Worm (Caenorhabditis elegans) whole organism, L2 larva: ENCODE measurements around the gene mlt-3.

ENCODE experiments used
- C34F6.9 ChIP-seq: fragments of 150-350 bp; optimal IDR thresholded peaks from 2 replicates; lab custom pipeline; 2014; ENCODE audit warnings: missing biosample characterization, missing genetic modification characterization
- F13H6.1 ChIP-seq: sonication (generic microtip); optimal IDR thresholded peaks from 2 replicates; lab custom pipeline; 2016; ENCODE audit warnings: missing genetic modification characterization, missing compliant biosample characterization
- R02D3.7 ChIP-seq: fragments of 150-350 bp; optimal IDR thresholded peaks from 2 replicates; lab custom pipeline; 2014; ENCODE audit warnings: missing biosample characterization, missing genetic modification characterization
- Y55F3AM.14 ChIP-seq: fragments of 200-800 bp; sonication (Bioruptor generic); optimal IDR thresholded peaks from 2 replicates; lab custom pipeline; 2018; ENCODE audit warnings: mild to moderate bottlenecking, missing genetic modification characterization, missing compliant biosample characterization
- alr-1 ChIP-seq: fragments of 150-350 bp; optimal IDR thresholded peaks from 2 replicates; lab custom pipeline; 2014; ENCODE audit warnings: missing biosample characterization, missing genetic modification characterization
- aly-2 ChIP-seq: fragments of 150-350 bp; optimal IDR thresholded peaks from 2 replicates; lab custom pipeline; 2014; ENCODE audit warnings: missing biosample characterization, missing genetic modification characterization
- blmp-1 ChIP-seq: sonication (generic microtip); optimal IDR thresholded peaks from 2 replicates; lab custom pipeline; 2017; ENCODE audit warnings: missing genetic modification characterization, mild to moderate bottlenecking, missing compliant biosample characterization, antibody characterized with exemption, moderate library complexity; ENCODE audit not compliant: insufficient read depth
- ceh-16 ChIP-seq: fragments of 150-350 bp; optimal IDR thresholded peaks from 2 replicates; lab custom pipeline; 2014; ENCODE audit warnings: missing biosample characterization, missing genetic modification characterization
- dmd-4 ChIP-seq: sonication (generic microtip); optimal IDR thresholded peaks from 2 replicates; lab custom pipeline; 2017; ENCODE audit warnings: missing biosample characterization, missing genetic modification characterization
- egl-27 ChIP-seq: sonication (generic microtip); optimal IDR thresholded peaks from 3 replicates; lab custom pipeline; 2017; ENCODE audit warnings: missing biosample characterization, missing genetic modification reagents, missing genetic modification characterization
- elt-3 ChIP-seq: sonication (generic microtip); optimal IDR thresholded peaks from 2 replicates; lab custom pipeline; 2017; ENCODE audit warnings: missing biosample characterization, missing genetic modification characterization
- lin-39 ChIP-seq: fragments of 150-350 bp; optimal IDR thresholded peaks from 2 replicates; lab custom pipeline; 2014; ENCODE audit warnings: missing biosample characterization, missing genetic modification reagents, missing genetic modification characterization
- lsy-2 ChIP-seq, 2 experiments: fragments of 150-350 bp in 1 of 2; sonication (generic microtip) in 1 of 2; optimal IDR thresholded peaks; 2 replicates each; lab custom pipeline; 2014 to 2017; ENCODE audit warnings: missing biosample characterization in 2 of 2, missing genetic modification characterization in 2 of 2
- mdl-1 ChIP-seq, 2 experiments: fragments of 150-350 bp in 1 of 2; sonication (generic microtip) in 1 of 2; optimal IDR thresholded peaks; 2 replicates each; lab custom pipeline; 2017; ENCODE audit warnings: missing biosample characterization in 2 of 2, missing genetic modification characterization in 2 of 2
- nhr-10 ChIP-seq: sonication (generic microtip); optimal IDR thresholded peaks from 2 replicates; lab custom pipeline; 2017; ENCODE audit warnings: missing biosample characterization, missing genetic modification characterization
- nhr-12 ChIP-seq: fragments of 150-350 bp; optimal IDR thresholded peaks from 2 replicates; lab custom pipeline; 2014; ENCODE audit warnings: missing biosample characterization, missing genetic modification characterization
- nhr-129 ChIP-seq: fragments of 150-350 bp; optimal IDR thresholded peaks from 2 replicates; lab custom pipeline; 2014; ENCODE audit warnings: missing biosample characterization, missing genetic modification characterization
- nhr-21 ChIP-seq: fragments of 150-350 bp; optimal IDR thresholded peaks from 2 replicates; lab custom pipeline; 2014; ENCODE audit warnings: missing biosample characterization, missing genetic modification characterization
- nhr-23 ChIP-seq: fragments of 150-350 bp; optimal IDR thresholded peaks from 2 replicates; lab custom pipeline; 2014; ENCODE audit warnings: missing biosample characterization, missing genetic modification reagents, missing genetic modification characterization
- nhr-237 ChIP-seq: fragments of 150-350 bp; optimal IDR thresholded peaks from 2 replicates; lab custom pipeline; 2014; ENCODE audit warnings: missing biosample characterization, missing genetic modification characterization
- nhr-25 ChIP-seq: fragments of 150-350 bp; sonication (generic microtip); optimal IDR thresholded peaks from 3 replicates; lab custom pipeline; 2014; ENCODE audit warnings: missing biosample characterization, missing genetic modification characterization
- nhr-6 ChIP-seq: fragments of 150-350 bp; optimal IDR thresholded peaks from 2 replicates; lab custom pipeline; 2014; ENCODE audit warnings: missing biosample characterization, missing genetic modification characterization
- nhr-77 ChIP-seq: fragments of 150-350 bp; optimal IDR thresholded peaks from 2 replicates; lab custom pipeline; 2014; ENCODE audit warnings: missing biosample characterization, missing genetic modification characterization
- sem-4 ChIP-seq: fragments of 150-350 bp; optimal IDR thresholded peaks from 2 replicates; lab custom pipeline; 2014; ENCODE audit warnings: missing biosample characterization, missing genetic modification reagents, missing genetic modification characterization
- skn-1 ChIP-seq: sonication (generic microtip); optimal IDR thresholded peaks from 2 replicates; lab custom pipeline; 2017; ENCODE audit warnings: missing biosample characterization, missing genetic modification characterization
- sma-3 ChIP-seq: sonication (generic microtip); optimal IDR thresholded peaks from 2 replicates; lab custom pipeline; 2016; ENCODE audit warnings: missing genetic modification reagents, missing genetic modification characterization, missing compliant biosample characterization
- sma-9 ChIP-seq, 2 experiments: fragments of 150-350 bp in 1 of 2; sonication (generic microtip) in 1 of 2; optimal IDR thresholded peaks; 2 replicates each; lab custom pipeline; 2014 to 2016; ENCODE audit warnings: missing genetic modification characterization in 2 of 2, mild to moderate bottlenecking in 1 of 2, missing biosample characterization in 1 of 2, missing compliant biosample characterization in 1 of 2, missing genetic modification reagents in 1 of 2, moderate library complexity in 1 of 2
- unc-55 ChIP-seq: fragments of 150-350 bp; sonication (generic microtip); optimal IDR thresholded peaks from 3 replicates; lab custom pipeline; 2014; ENCODE audit warnings: missing biosample characterization, missing genetic modification reagents, missing genetic modification characterization
- unc-62 ChIP-seq: fragments of 150-350 bp; optimal IDR thresholded peaks from 2 replicates; lab custom pipeline; 2014; ENCODE audit warnings: missing biosample characterization, missing genetic modification reagents, missing genetic modification characterization

mlt-3 gene

DNA sequence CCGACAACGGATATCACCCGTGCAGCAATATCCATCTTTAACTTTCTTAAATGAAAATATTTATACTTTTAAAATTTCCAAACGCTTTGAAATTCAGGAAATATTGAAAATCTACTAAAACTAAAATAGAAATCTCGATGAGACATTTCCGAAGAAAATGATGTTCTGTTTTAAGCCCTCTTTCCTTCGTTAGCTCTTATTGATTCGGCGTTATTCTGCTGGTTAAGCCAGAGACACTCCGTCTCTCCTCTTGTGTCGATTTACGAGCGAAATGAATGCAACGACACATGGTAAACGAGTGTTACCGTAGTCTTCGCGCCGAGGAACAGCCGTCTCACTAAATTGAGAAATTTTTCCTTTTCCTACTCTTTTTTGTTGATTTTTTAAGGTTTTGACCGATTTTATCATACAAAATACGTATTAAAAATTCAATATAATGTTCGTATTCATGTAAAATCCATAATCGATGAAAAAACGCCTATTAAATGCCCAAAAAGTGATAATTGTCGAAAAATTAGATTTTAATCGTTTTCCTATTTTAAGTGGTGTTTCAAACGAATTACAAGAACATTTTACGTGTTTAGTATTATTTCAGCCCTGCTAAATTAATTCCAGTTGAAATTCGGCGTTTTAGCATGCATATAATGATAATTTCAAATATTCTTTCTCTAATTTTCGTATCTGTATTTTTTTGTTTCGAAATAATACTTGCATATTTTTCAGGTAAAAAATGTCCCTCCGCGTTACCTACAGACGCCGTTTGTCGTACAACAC, 41.5 kb upstream of the mlt-3 start, which contains the start of the genes ppm-1.H and rpl-34 (continued):
- TF ChIP-seq sma-9 (GFP tag; optimal IDR thresholded peaks at IDR 0.05; lab: Kevin White, UChicago) (peak; percentile 51), sma-9 (tag; optimal IDR thresholded peaks at IDR 0.05; lab: Kevin White, UChicago) (no peak)
- TF ChIP-seq, all 48 proteins: peak for 18

DNA sequence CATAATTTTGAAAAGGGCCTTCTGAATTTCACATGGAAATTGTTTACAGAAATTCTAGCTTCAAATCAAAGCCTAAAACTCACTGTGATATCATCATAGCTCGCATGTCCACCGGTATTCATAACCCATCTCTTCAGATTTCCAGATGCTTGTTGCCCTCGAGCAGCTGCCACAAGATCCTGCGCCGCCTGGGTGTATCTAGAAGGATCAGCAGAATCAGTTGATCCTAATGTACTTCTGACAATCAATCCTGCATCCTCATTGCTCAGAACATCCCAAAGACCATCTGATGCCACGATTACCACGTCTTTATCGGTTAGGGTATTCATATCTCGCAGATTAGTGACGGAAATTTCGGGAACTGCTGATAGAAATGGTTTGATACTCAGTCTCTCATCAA, 39.0 kb upstream of the mlt-3 start:
- TF ChIP-seq unc-55 (GFP tag; lab: Kevin White, UChicago), result no peak
- no peak for TF ChIP-seq skn-1 (tag; lab: Kevin White, UChicago)
- TF ChIP-seq aly-2 (tag; lab: Kevin White, UChicago), result no peak
- no peak for TF ChIP-seq nhr-10 (tag; lab: Kevin White, UChicago)
- no peak for TF ChIP-seq Y55F3AM.14 (GFP tag; lab: Kevin White, UChicago)
- no peak for TF ChIP-seq unc-62 (GFP tag; lab: Kevin White, UChicago)
- no peak for TF ChIP-seq R02D3.7 (tag; lab: Kevin White, UChicago)
- TF ChIP-seq sma-3 (GFP tag; lab: Kevin White, UChicago), result no peak
- TF ChIP-seq blmp-1 (tag; lab: Kevin White, UChicago), result no peak
- TF ChIP-seq sma-9 (GFP tag; optimal IDR thresholded peaks at IDR 0.05; lab: Kevin White, UChicago), result no peak
- no peak for TF ChIP-seq sma-9 (tag; optimal IDR thresholded peaks at IDR 0.05; lab: Kevin White, UChicago)
- TF ChIP-seq lsy-2 (tag; optimal IDR thresholded peaks at IDR 0.05; lab: Kevin White, UChicago), result no peak
- TF ChIP-seq sem-4 (tag; lab: Kevin White, UChicago), result no peak
- TF ChIP-seq nhr-129 (tag; lab: Kevin White, UChicago), result no peak
- no peak for TF ChIP-seq alr-1 (tag; lab: Kevin White, UChicago)
- TF ChIP-seq F13H6.1 (tag; lab: Kevin White, UChicago), result no peak
- no peak for TF ChIP-seq nhr-237 (tag; lab: Kevin White, UChicago)
- TF ChIP-seq lin-39 (tag; lab: Kevin White, UChicago), result no peak
- no peak for TF ChIP-seq dmd-4

DNA sequence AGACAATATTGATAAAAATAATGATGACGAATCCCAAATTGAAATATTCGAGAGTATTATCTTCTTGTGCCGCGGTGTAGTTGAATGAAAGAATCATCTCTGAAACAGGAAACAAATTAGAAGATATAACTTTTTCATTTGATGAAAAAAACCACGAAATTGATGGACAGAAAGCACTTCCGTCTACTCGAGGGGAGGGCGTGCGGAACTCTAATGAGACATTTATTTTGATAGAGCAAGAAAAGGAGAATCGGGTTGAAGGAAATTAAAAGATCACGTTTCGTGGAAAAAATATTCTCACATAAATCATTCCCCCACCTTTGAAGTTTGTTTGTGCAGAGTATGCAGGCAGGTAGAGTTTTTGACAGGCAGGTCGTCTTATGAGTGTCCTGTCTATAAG, 34.4 kb upstream of the mlt-3 start, which contains the start of gene sre-14:
Gene sre-14, minus strand, starts transcription at position 101 of the 400 bp plus-strand sequence.
- TF ChIP-seq elt-3 (no peak), nhr-12 (tag; lab: Kevin White, UChicago) (no peak)
- TF ChIP-seq, all 48 proteins: peak for 0

DNA sequence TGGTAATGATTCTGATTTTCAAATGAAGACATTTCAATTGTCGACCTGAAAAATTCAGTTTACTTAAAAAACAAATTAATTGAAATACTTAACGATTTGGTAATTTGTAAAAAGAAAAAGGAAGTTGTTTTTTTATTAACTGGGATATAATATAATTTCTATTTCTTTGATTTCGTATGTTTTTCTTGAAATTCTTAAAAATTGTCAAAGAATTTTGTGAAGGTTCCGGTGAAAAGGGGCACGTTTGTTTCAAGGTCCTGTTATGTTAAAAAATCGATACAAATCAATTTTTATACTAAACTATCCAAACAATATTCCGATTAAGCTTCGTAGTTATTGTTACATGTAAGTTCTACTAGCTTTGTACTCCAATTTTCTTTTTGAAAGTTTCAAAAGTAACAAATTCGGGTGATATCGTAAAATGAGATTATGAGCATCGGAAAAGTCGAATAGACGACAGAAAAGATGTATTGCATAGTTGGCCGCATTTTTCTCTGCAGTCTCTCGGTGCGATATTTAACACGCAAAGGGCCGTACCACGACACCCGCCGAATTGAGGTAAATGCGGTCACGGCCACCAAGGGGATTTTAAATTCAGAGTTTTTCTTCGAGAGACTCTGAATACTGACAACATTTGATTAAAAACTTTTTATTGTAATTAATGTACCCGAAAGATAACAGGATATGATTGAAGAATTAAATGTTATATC, 32.4 kb upstream of the mlt-3 start, which contains the start of gene Y39C12A.9:
Gene Y39C12A.9, minus strand, starts transcription at position 51 of the 710 bp plus-strand sequence.
- TF ChIP-seq skn-1 (tag; lab: Kevin White, UChicago) (no peak), sma-3 (GFP tag; lab: Kevin White, UChicago) (no peak), nhr-129 (tag; lab: Kevin White, UChicago) (peak; percentile 64), mdl-1 (tag; optimal IDR thresholded peaks at IDR 0.05; lab: Kevin White, UChicago) (no peak), unc-55 (GFP tag; lab: Kevin White, UChicago) (peak; percentile 14), egl-27 (tag; lab: Kevin White, UChicago) (no peak), lsy-2 (tag; optimal IDR thresholded peaks at IDR 0.05; lab: Kevin White, UChicago) (peak in 1 of 2 experiments; percentile 33), C34F6.9 (tag; lab: Kevin White, UChicago) (peak; percentile 1)

DNA sequence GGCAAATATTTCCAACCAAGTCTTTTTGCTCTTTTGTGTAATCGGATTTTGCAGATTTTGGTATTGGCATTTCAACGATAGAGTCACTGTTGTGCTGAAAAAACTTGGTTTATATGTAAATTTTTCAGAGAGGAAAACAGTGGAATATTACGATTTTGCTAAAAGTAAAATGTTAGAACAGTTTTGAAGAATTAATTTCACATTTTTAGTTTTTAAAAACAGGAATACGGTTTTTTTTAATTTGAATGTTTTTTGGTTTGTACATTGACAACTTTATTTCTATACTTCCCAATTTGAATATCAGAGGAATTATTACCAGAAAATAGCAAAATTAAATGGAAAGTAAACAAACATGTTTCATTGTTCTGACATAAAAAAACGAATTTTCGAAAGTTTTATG, 25.7 kb upstream of the mlt-3 start, which contains the start of gene dnj-26:
Gene dnj-26, minus strand, starts transcription at position 101 of the 400 bp plus-strand sequence.
- no peak for TF ChIP-seq ceh-16 (tag; lab: Kevin White, UChicago)
- no peak for TF ChIP-seq mdl-1 (tag; optimal IDR thresholded peaks at IDR 0.05; lab: Kevin White, UChicago)
- no peak for TF ChIP-seq F13H6.1 (tag; lab: Kevin White, UChicago)
- TF ChIP-seq nhr-6 (tag; lab: Kevin White, UChicago), result no peak
- TF ChIP-seq nhr-129 (tag; lab: Kevin White, UChicago), result no peak
- no peak for TF ChIP-seq lin-39 (tag; lab: Kevin White, UChicago)
- no peak for TF ChIP-seq nhr-77 (tag; lab: Kevin White, UChicago)
- no peak for TF ChIP-seq nhr-23 (tag; lab: Kevin White, UChicago)
- no peak for TF ChIP-seq R02D3.7 (tag; lab: Kevin White, UChicago)
- TF ChIP-seq nhr-25, result no peak
- TF ChIP-seq nhr-21, result no peak
